Worm (Caenorhabditis elegans): ENCODE results near the gene mtx-2.
A peak's percentile ranks its signal among the peaks of the same experiment; 100 is the strongest.

mtx-2 gene

DNA sequence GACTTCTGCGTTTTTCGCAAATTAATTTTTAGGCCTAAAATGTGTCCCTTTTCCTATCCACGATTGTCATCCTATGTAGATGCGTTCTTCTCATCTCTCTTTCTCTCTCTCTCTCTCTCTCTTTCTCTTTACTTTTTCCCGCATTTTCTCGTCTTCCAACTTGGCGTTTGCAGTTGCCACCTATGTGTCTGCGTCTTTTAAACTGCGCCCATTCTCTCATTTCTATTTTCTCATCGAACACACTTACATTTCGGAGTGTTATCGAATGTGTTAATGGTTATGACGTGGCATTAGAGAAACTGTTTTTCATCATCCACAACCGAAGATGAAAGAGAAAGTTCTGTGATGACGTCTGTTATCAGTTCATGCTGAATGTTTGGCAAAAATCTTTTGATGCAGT is 34.9 kb downstream of the mtx-2 start (continued):
- TF ChIP-seq snu-23 (GFP tag; optimal IDR thresholded peaks at IDR 0.05) (peak; percentile 71), swsn-7 (tag; optimal IDR thresholded peaks at IDR 0.05) (peak; percentile 5), ceh-82 (tag; optimal IDR thresholded peaks at IDR 0.05) (peak in 1 of 3 experiments; percentile 48), nhr-85 (tag) (peak; percentile 90)

DNA sequence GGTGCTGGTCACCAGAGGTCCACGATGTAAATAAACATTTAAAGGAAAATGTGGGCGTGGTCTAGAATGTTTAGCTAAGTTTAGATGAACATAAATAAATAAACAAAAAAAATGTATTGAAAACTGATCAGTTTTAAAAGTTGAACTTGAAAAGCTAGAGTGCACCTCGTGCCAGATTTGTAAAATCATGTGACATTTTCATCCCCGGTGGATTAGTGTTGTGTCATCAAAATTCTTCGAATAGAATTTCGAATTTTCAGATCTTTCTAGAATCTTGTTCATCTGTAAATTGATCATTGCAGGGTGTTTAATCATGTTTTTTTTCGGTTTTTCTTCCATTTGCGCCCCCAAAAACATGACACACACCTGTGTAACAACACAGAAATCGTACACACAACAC is 36.9 kb downstream of the mtx-2 start:
- TF ChIP-seq snu-23 (GFP tag; optimal IDR thresholded peaks at IDR 0.05) (peak; percentile 16), irx-1 (tag; optimal IDR thresholded peaks at IDR 0.05) (no peak), dsc-1 (tag; optimal IDR thresholded peaks at IDR 0.05) (peak; percentile 62), nhr-71 (tag; optimal IDR thresholded peaks at IDR 0.05) (peak; percentile 42), fkh-8 (tag; optimal IDR thresholded peaks at IDR 0.05) (peak; percentile 68), pax-3 (tag; optimal IDR thresholded peaks at IDR 0.05) (peak; percentile 29), fkh-10 (GFP tag; optimal IDR thresholded peaks at IDR 0.05) (no peak), nhr-47 (tag; optimal IDR thresholded peaks at IDR 0.05) (peak; percentile 41)

DNA sequence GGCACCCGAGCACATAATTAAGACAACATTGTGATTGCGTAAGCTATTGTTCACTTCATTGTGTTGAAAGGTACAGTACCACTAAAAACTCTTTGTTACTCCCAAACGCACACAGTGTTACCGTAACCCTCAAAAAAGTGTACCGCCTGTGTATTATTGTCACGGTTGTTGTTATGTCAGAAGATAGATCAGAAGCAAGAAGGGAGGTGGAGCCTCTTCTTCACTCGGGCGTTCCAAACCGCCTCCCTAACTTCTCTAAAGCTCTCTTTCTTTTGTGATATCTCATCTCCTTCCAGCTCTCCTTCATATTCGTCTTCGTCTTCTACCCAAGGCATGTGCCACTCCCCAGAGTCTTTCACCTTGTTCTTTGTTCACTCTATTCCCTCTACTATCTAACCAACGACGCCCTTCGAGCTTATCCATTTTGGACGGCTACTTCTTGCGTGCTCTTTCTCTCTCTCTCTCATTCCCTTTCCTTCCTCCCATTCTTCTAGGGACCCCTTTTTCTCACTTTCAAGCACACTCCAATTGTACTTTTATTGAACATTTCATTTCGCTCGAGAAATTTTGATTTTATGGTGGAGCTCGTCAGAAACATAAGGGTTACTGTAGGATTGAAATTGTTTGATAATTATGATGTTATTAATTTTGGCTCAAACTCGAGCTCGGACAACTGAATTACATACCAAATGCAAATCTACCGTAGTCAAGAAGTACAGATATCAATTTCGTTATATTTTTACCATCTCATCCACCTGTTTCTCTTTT is 37.7 kb downstream of the mtx-2 start:
- TF ChIP-seq lsy-2 (tag; optimal IDR thresholded peaks at IDR 0.05) (peak in 1 of 2 experiments; percentile 7), isw-1 (GFP tag; IDR thresholded peaks at IDR 0.05) (no peak), hpl-2 (GFP tag; optimal IDR thresholded peaks at IDR 0.05) (no peak), fkh-8 (tag; optimal IDR thresholded peaks at IDR 0.05) (peak; percentile 42), mef-2 (tag; optimal IDR thresholded peaks at IDR 0.05) (no peak), ceh-8 (GFP tag; optimal IDR thresholded peaks at IDR 0.05) (peak; percentile 17), ztf-4 (tag; optimal IDR thresholded peaks at IDR 0.05) (peak; percentile 18), nhr-47 (tag; optimal IDR thresholded peaks at IDR 0.05) (no peak), ztf-11 (tag; optimal IDR thresholded peaks at IDR 0.05) (no peak), efl-1 (optimal IDR thresholded peaks at IDR 0.05) (no peak), efl-1 (GFP tag; optimal IDR thresholded peaks at IDR 0.05 in 1 of 2) (peak in 1 of 2 experiments; percentile 63), irx-1 (tag; optimal IDR thresholded peaks at IDR 0.05) (no peak), ceh-82 (tag; optimal IDR thresholded peaks at IDR 0.05) (peak in 1 of 3 experiments; percentile 50), zag-1 (tag; optimal IDR thresholded peaks at IDR 0.05) (no peak), F16B12.6 (tag; optimal IDR thresholded peaks at IDR 0.05) (no peak), lin-14 (GFP tag; optimal IDR thresholded peaks at IDR 0.05) (peak; percentile 71), Y116A8C.19 (tag; optimal IDR thresholded peaks at IDR 0.05; ENCODE audit: borderline replicate concordance) (no peak), ama-1 (optimal IDR thresholded peaks at IDR 0.05) (peak; percentile 49), rnt-1 (tag; optimal IDR thresholded peaks at IDR 0.05) (no peak), nhr-71 (tag; optimal IDR thresholded peaks at IDR 0.05) (peak; percentile 9), blmp-1 (tag; optimal IDR thresholded peaks at IDR 0.05) (no peak), lin-13 (GFP tag; optimal IDR thresholded peaks at IDR 0.05) (no peak), unc-98 (GFP tag; IDR thresholded peaks at IDR 0.05) (no peak), egl-27 (tag; optimal IDR thresholded peaks at IDR 0.05) (no peak), nhr-19 (GFP tag; conservative IDR thresholded peaks at IDR 0.05) (no peak), efl-3 (GFP tag; optimal IDR thresholded peaks at IDR 0.05) (no peak), fkh-10 (GFP tag; optimal IDR thresholded peaks at IDR 0.05) (peak; percentile 68), nhr-76 (tag; optimal IDR thresholded peaks at IDR 0.05) (no peak), alr-1 (tag; optimal IDR thresholded peaks at IDR 0.05; ENCODE audit: borderline replicate concordance) (peak; percentile 9), ceh-88 (GFP tag; IDR thresholded peaks at IDR 0.05) (no peak), elt-2 (tag; optimal IDR thresholded peaks at IDR 0.05) (no peak)

DNA sequence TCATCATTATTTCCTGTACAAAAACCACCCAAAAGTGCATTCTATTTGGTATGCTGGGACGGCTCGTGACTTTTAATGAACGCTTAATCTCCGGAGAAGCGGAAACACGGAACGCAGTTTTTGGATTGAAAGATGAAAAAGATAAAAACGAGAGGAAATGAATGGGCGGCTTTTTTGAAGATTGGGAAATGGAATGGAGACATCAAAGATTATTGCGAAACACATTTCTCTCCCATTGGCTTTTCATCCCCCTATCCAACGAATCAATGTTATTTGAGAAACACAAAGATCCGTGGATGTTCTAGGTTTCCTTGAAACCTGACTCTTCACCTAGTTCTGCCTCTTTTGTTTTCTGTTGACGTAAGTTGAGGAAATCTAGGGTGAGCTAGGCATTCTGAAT is 39.0 kb downstream of the mtx-2 start:
- TF ChIP-seq efl-3 (GFP tag; optimal IDR thresholded peaks at IDR 0.05) (no peak), lin-39 (tag; optimal IDR thresholded peaks at IDR 0.05) (no peak), fkh-10 (GFP tag; optimal IDR thresholded peaks at IDR 0.05) (peak; percentile 26), fos-1 (tag; optimal IDR thresholded peaks at IDR 0.05) (no peak), nhr-47 (tag; optimal IDR thresholded peaks at IDR 0.05) (no peak), nhr-20 (tag; optimal IDR thresholded peaks at IDR 0.05) (no peak), ets-5 (GFP tag; IDR thresholded peaks at IDR 0.05) (no peak), egl-13 (tag; optimal IDR thresholded peaks at IDR 0.05) (no peak), ceh-82 (tag; optimal IDR thresholded peaks at IDR 0.05) (peak in 1 of 3 experiments; percentile 3), mep-1 (tag; optimal IDR thresholded peaks at IDR 0.05) (no peak), nhr-12 (tag; optimal IDR thresholded peaks at IDR 0.05) (no peak), nhr-71 (tag; optimal IDR thresholded peaks at IDR 0.05) (peak; percentile 19), dsc-1 (tag; optimal IDR thresholded peaks at IDR 0.05) (no peak), F16B12.6 (tag; optimal IDR thresholded peaks at IDR 0.05) (no peak), C34B4.2 (tag; optimal IDR thresholded peaks at IDR 0.05) (no peak), skn-1 (tag; optimal IDR thresholded peaks at IDR 0.05) (no peak), ztf-4 (tag; optimal IDR thresholded peaks at IDR 0.05) (no peak), lsy-2 (tag; optimal IDR thresholded peaks at IDR 0.05) (peak in 1 of 2 experiments; percentile 12), elt-3 (tag; optimal IDR thresholded peaks at IDR 0.05) (no peak)
